Worm (Caenorhabditis elegans): Measurements from ENCODE around the gene Y79H2A.3.

DNA sequence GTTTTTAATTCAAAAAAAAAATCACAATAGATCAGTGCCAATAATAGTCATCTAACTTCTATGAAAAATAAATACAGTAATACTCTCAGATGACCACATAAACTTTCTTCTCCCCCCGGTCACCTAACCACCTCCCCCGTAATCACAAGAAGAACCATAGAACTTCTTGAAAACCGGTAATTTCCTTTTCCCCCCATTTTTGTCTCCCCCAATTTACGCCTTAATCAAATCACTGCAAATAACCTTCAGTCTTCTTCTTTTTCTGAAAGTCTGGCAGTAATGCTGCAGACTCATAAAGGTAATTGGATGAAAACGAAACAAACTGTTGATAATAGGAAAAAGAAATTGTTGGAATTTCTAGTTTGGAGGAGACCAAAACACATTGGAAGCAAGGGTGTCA is 37.6 kb downstream of the Y79H2A.3 start:
- no peak for TF ChIP-seq dmd-9 (GFP tag; IDR thresholded peaks at IDR 0.05)
- TF ChIP-seq pha-4 (GFP tag; IDR thresholded peaks at IDR 0.05) = no peak
- TF ChIP-seq pha-4 (tag; optimal IDR thresholded peaks at IDR 0.05) = no peak
- TF ChIP-seq dve-1 (tag; optimal IDR thresholded peaks at IDR 0.05; ENCODE audit: insufficient read depth) = no peak
- no peak for TF ChIP-seq ces-1 (GFP tag; optimal IDR thresholded peaks at IDR 0.05)
- no peak for TF ChIP-seq fos-1 (tag; optimal IDR thresholded peaks at IDR 0.05)
- no peak for TF ChIP-seq snpc-4 (tag; optimal IDR thresholded peaks at IDR 0.05)
- no peak for TF ChIP-seq fkh-10 (GFP tag; optimal IDR thresholded peaks at IDR 0.05)
- no peak for TF ChIP-seq daf-19 (GFP tag; conservative IDR thresholded peaks at IDR 0.05)
- TF ChIP-seq zag-1 (tag; optimal IDR thresholded peaks at IDR 0.05) = no peak
- TF ChIP-seq lin-13 (GFP tag; optimal IDR thresholded peaks at IDR 0.05) = no peak
